Fruit fly (Drosophila melanogaster) whole organism, prepupa: ENCODE measurements around the gene CG12535.

Experiments
- Blimp-1 ChIP-seq: fragments of 200-800 bp; sonication (Bioruptor generic); optimal IDR thresholded peaks from 3 replicates; lab custom pipeline; 2017; ENCODE audit warnings: missing biosample characterization, missing genetic modification characterization, mild to moderate bottlenecking, moderate library complexity, missing genetic modification reagents
- CG11294 ChIP-seq: fragments of 200-800 bp; sonication (Bioruptor generic); IDR thresholded peaks from 2 replicates; pipeline ENCODE4 v1.3.6; 2022; ENCODE audit warnings: missing biosample characterization, missing genetic modification characterization
- CG11902 ChIP-seq: fragments of 200-800 bp; sonication (Bioruptor generic); optimal IDR thresholded peaks from 3 replicates; lab custom pipeline; 2016; ENCODE audit warnings: missing biosample characterization, missing genetic modification characterization
- CG1621 ChIP-seq: fragments of 200-800 bp; sonication (Bioruptor generic); optimal IDR thresholded peaks from 3 replicates; lab custom pipeline; 2018; ENCODE audit warnings: missing biosample characterization, mild to moderate bottlenecking, missing genetic modification characterization
- CG16779 ChIP-seq: fragments of 200-800 bp; sonication (Bioruptor generic); optimal IDR thresholded peaks from 3 replicates; lab custom pipeline; 2017; ENCODE audit warnings: missing biosample characterization, mild to moderate bottlenecking, missing genetic modification characterization
- CG34406 ChIP-seq: fragments of 200-800 bp; sonication (Bioruptor generic); optimal IDR thresholded peaks from 3 replicates; lab custom pipeline; 2016; ENCODE audit warnings: missing biosample characterization, missing genetic modification characterization
- CG4318 ChIP-seq: fragments of 200-800 bp; sonication (Bioruptor generic); optimal IDR thresholded peaks from 3 replicates; lab custom pipeline; 2017; ENCODE audit warnings: missing biosample characterization, mild to moderate bottlenecking, missing genetic modification characterization
- CG6163 ChIP-seq: fragments of 200-800 bp; sonication (Bioruptor generic); IDR thresholded peaks from 3 replicates; pipeline ENCODE4 v1.3.6; 2022; ENCODE audit warnings: missing biosample characterization, missing genetic modification characterization
- CG6276 ChIP-seq: fragments of 200-800 bp; sonication (Bioruptor generic); optimal IDR thresholded peaks from 2 replicates; lab custom pipeline; 2017; ENCODE audit warnings: missing biosample characterization, mild to moderate bottlenecking, missing genetic modification characterization
- CG6808 ChIP-seq: fragments of 200-800 bp; sonication (Bioruptor generic); optimal IDR thresholded peaks from 3 replicates; lab custom pipeline; 2017; ENCODE audit warnings: missing biosample characterization, missing genetic modification characterization, mild to moderate bottlenecking, moderate library complexity, missing genetic modification reagents
- CG8119 ChIP-seq: fragments of 200-800 bp; sonication (Bioruptor generic); IDR thresholded peaks from 3 replicates; pipeline ENCODE4 v1.3.6; 2022; ENCODE audit warnings: missing biosample characterization, missing genetic modification characterization
- CG8319 ChIP-seq: fragments of 200-800 bp; sonication (Bioruptor generic); optimal IDR thresholded peaks from 3 replicates; lab custom pipeline; 2016; ENCODE audit warnings: missing biosample characterization, missing genetic modification characterization
- CG8632 ChIP-seq: fragments of 200-800 bp; sonication (Bioruptor generic); optimal IDR thresholded peaks from 3 replicates; lab custom pipeline; 2016; ENCODE audit warnings: missing biosample characterization, missing genetic modification characterization
- CG9139 ChIP-seq: fragments of 200-800 bp; sonication (Bioruptor generic); optimal IDR thresholded peaks from 3 replicates; lab custom pipeline; 2017; ENCODE audit warnings: missing biosample characterization, mild to moderate bottlenecking, missing genetic modification characterization
- Eip75B ChIP-seq: fragments of 200-800 bp; sonication (Bioruptor generic); optimal IDR thresholded peaks from 3 replicates; lab custom pipeline; 2016; ENCODE audit warnings: missing biosample characterization, missing genetic modification characterization
- Eip78C ChIP-seq: fragments of 200-800 bp; sonication (Bioruptor generic); peaks from one replicate; lab custom pipeline; 2016; ENCODE audit warnings: missing biosample characterization, missing genetic modification characterization
- Eip93F ChIP-seq: fragments of 200-800 bp; sonication (Bioruptor generic); optimal IDR thresholded peaks from 2 replicates; lab custom pipeline; 2016; ENCODE audit warnings: missing biosample characterization, mild to moderate bottlenecking, missing genetic modification characterization
- Ets21C ChIP-seq: fragments of 200-800 bp; sonication (Bioruptor generic); optimal IDR thresholded peaks from 3 replicates; lab custom pipeline; 2016; ENCODE audit warnings: missing biosample characterization, missing genetic modification characterization
- Hr39 ChIP-seq: fragments of 200-800 bp; sonication (Bioruptor generic); optimal IDR thresholded peaks from 2 replicates; lab custom pipeline; 2016; ENCODE audit warnings: missing biosample characterization, missing genetic modification characterization
- Hr4 ChIP-seq: fragments of 200-800 bp; sonication (Bioruptor generic); optimal IDR thresholded peaks from 3 replicates; lab custom pipeline; 2016; ENCODE audit warnings: missing biosample characterization, missing genetic modification characterization
- Met ChIP-seq: fragments of 200-800 bp; sonication (Bioruptor generic); optimal IDR thresholded peaks from 3 replicates; lab custom pipeline; 2016; ENCODE audit warnings: missing biosample characterization, missing genetic modification characterization
- Smox ChIP-seq: fragments of 200-800 bp; sonication (Bioruptor generic); optimal IDR thresholded peaks from 3 replicates; lab custom pipeline; 2016; ENCODE audit warnings: missing biosample characterization, missing genetic modification characterization
- Sox102F ChIP-seq: fragments of 200-800 bp; sonication (Bioruptor generic); optimal IDR thresholded peaks from 2 replicates; lab custom pipeline; 2016; ENCODE audit warnings: missing biosample characterization, mild to moderate bottlenecking, missing genetic modification characterization
- achi ChIP-seq: fragments of 200-800 bp; sonication (Bioruptor generic); optimal IDR thresholded peaks from 3 replicates; lab custom pipeline; 2016; ENCODE audit warnings: missing biosample characterization, missing genetic modification characterization
- acj6 ChIP-seq: fragments of 200-800 bp; sonication (Bioruptor generic); optimal IDR thresholded peaks from 3 replicates; lab custom pipeline; 2016; ENCODE audit warnings: missing biosample characterization, missing genetic modification characterization
- cyc ChIP-seq: fragments of 200-800 bp; sonication (Bioruptor generic); optimal IDR thresholded peaks from 3 replicates; lab custom pipeline; 2016; ENCODE audit warnings: missing biosample characterization, missing genetic modification characterization
- dac ChIP-seq: fragments of 200-800 bp; sonication (Bioruptor generic); optimal IDR thresholded peaks from 2 replicates; lab custom pipeline; 2017; ENCODE audit warnings: missing biosample characterization, mild to moderate bottlenecking, missing genetic modification characterization
- dsx ChIP-seq: fragments of 200-800 bp; optimal IDR thresholded peaks from 3 replicates; lab custom pipeline; 2019; ENCODE audit warnings: missing biosample characterization, mild to moderate bottlenecking, missing genetic modification characterization, moderate library complexity; ENCODE audit not compliant: poor library complexity, severe bottlenecking
- eg ChIP-seq: fragments of 200-800 bp; sonication (Bioruptor generic); IDR thresholded peaks from 3 replicates; pipeline ENCODE4 v1.3.6; 2022; ENCODE audit warnings: missing biosample characterization, missing genetic modification characterization
- esn ChIP-seq: fragments of 200-800 bp; sonication (Bioruptor generic); optimal IDR thresholded peaks from 2 replicates; lab custom pipeline; 2016; ENCODE audit warnings: missing biosample characterization, mild to moderate bottlenecking, missing genetic modification characterization, moderate library complexity
- fd59A ChIP-seq: fragments of 200-800 bp; sonication (Bioruptor generic); optimal IDR thresholded peaks from 2 replicates; lab custom pipeline; 2017; ENCODE audit warnings: missing biosample characterization, mild to moderate bottlenecking, missing genetic modification characterization, missing genetic modification reagents
- fkh ChIP-seq: fragments of 200-800 bp; sonication (Bioruptor generic); optimal IDR thresholded peaks from 3 replicates; lab custom pipeline; 2017; ENCODE audit warnings: missing biosample characterization, mild to moderate bottlenecking, missing genetic modification characterization, moderate library complexity
- pdm3 ChIP-seq: fragments of 200-800 bp; sonication (Bioruptor generic); optimal IDR thresholded peaks from 3 replicates; lab custom pipeline; 2016; ENCODE audit warnings: missing biosample characterization, missing genetic modification characterization
- salr ChIP-seq, 2 experiments: fragments of 200-800 bp; sonication (Bioruptor generic); optimal IDR thresholded peaks; 3 replicates each; lab custom pipeline; 2016 to 2018; ENCODE audit warnings: missing biosample characterization in 2 of 2, missing genetic modification characterization in 2 of 2, mild to moderate bottlenecking in 1 of 2
- svp ChIP-seq: fragments of 200-800 bp; sonication (Bioruptor generic); peaks from one replicate; lab custom pipeline; 2016; ENCODE audit warnings: missing biosample characterization, missing genetic modification characterization
- topi ChIP-seq: fragments of 200-800 bp; sonication (Bioruptor generic); optimal IDR thresholded peaks from 3 replicates; lab custom pipeline; 2016; ENCODE audit warnings: missing biosample characterization, missing genetic modification characterization

The CG12535 gene

DNA sequence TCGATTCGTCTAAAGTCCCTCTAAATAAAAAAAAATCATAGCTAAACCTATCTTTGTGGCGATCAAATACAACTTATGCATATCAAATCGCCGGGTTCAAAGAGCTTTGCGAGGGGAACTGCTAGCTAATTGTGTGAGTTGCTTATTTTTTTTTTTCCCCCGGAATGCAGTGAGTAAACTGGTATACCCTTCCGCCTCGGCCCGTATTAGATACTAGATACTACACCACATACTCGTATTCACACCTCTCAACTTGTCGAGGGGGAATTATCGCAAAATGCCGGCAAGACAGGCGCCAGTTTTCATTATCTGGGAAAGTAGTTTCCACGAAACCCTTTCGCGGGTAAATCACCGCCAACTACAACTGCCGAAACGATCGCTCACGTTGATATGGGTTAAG, 2.6 kb downstream of the CG12535 start:
- TF ChIP-seq esn (GFP tag; lab: Kevin White, UChicago) (no peak), Ets21C (GFP tag; lab: Kevin White, UChicago) (no peak), CG11902 (no peak), CG9139 (GFP tag; lab: Kevin White, UChicago) (no peak), CG8632 (GFP tag; lab: Kevin White, UChicago) (no peak), CG4318 (GFP tag; lab: Kevin White, UChicago) (no peak), CG8319 (no peak), pdm3 (GFP tag; lab: Kevin White, UChicago) (no peak), Eip75B (GFP tag; lab: Kevin White, UChicago) (no peak), Eip93F (GFP tag; lab: Kevin White, UChicago) (no peak), svp (GFP tag; lab: Kevin White, UChicago) (no peak), CG6808 (GFP tag; lab: Kevin White, UChicago) (no peak), CG34406 (no peak), Hr4 (GFP tag; lab: Kevin White, UChicago) (no peak), eg (GFP tag; lab: Robert Waterston, UW) (no peak)
- TF ChIP-seq, all 60 proteins: peak for 0

DNA sequence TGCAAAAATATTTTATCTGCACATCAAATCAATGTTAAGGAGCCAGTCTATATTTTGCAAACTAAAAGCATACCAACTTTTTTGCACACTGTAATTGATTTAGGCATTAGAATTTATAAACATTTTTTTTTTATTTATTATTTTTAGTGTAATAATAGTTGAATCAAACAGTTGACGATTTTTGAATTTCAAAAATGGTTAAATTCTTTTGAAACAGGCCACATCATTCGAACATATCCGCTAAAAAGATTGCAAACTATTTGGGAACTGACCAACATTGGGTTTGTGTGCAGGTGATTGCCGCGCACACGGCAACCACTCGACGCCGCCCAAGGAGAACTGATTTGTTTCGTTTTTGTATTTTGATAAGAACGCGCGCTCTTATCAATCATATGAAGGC, 3.9 kb downstream of the CG12535 start:
- TF ChIP-seq esn (GFP tag; lab: Kevin White, UChicago): no peak
- no peak for TF ChIP-seq CG11294 (GFP tag; lab: Robert Waterston, UW)
- TF ChIP-seq fd59A (GFP tag; lab: Kevin White, UChicago): no peak
- peak; percentile 15 for TF ChIP-seq Blimp-1
- TF ChIP-seq Ets21C (GFP tag; lab: Kevin White, UChicago): no peak
- no peak for TF ChIP-seq achi (GFP tag; lab: Kevin White, UChicago)
- peak; percentile 1 for TF ChIP-seq Smox (GFP tag; lab: Kevin White, UChicago)
- TF ChIP-seq Met (GFP tag; lab: Kevin White, UChicago): peak; percentile 16
- no peak for TF ChIP-seq CG9139 (GFP tag; lab: Kevin White, UChicago)
- peak; percentile 54 for TF ChIP-seq svp (GFP tag; lab: Kevin White, UChicago)
- TF ChIP-seq CG16779 (tag; lab: Kevin White, UChicago): no peak
- no peak for TF ChIP-seq acj6 (GFP tag; lab: Kevin White, UChicago)
- no peak for TF ChIP-seq Sox102F (GFP tag; lab: Kevin White, UChicago)
- no peak for TF ChIP-seq dsx (GFP tag; lab: Kevin White, UChicago)
- peak; percentile 17 for TF ChIP-seq cyc (GFP tag; lab: Kevin White, UChicago)
- TF ChIP-seq CG34406: no peak
- peak; percentile 15 for TF ChIP-seq topi

DNA sequence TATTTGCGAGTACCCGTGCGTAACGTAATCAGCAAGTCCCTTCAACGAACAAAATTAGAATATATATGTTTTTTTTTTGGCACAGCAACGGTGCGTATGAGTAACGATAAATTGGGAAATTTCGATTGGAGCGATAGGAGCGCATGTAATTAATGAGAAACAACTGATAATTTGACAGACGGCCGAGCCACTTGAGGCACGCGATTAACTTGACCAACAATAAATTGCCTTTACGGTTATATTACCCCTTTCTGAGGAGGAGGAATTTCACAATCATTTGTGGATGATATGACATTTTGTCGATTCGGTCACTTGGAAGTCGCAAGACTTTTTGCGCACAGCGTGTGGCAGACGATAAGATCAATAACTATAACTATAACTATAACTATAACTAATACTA, 4.8 kb downstream of the CG12535 start:
- TF ChIP-seq CG6163 (GFP tag; lab: Robert Waterston, UW) (0 out of 3 replicates have a peak, but pooled peaks have one; percentile 12), fkh (GFP tag; lab: Kevin White, UChicago) (no peak)

DNA sequence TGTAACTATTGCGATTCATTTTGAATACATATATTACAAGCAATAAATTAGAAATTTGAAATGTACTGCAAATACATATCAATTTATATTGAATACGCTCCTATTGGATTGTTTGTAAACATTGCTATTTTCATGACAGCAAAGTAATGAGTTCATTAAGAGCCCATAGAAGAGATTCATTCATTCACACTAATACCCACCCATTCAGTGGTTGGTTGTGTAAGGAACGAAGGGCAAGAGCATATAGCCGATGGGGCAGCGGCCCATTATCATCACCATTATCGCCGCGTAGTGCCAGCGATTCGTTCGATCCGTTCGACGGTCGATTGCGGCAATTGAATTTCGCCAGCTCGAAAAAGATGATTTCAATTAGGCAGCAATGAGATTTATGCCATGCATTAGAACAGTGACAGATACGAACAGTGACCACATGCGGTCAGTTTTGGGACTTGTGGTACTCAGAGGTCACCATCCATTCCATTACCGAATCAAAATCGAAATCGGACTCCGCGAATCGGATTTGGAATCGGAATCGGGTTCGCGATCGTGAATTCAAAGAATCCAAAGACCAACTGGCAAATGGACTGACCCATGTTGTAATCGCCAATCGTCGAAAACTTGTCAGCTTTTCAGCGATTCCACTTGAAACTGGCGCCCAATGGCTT, 6.1 kb downstream of the CG12535 start:
- TF ChIP-seq salr (GFP tag; optimal IDR thresholded peaks at IDR 0.05; lab: Kevin White, UChicago) (no peak), CG1621 (tag; lab: Kevin White, UChicago) (no peak)

DNA sequence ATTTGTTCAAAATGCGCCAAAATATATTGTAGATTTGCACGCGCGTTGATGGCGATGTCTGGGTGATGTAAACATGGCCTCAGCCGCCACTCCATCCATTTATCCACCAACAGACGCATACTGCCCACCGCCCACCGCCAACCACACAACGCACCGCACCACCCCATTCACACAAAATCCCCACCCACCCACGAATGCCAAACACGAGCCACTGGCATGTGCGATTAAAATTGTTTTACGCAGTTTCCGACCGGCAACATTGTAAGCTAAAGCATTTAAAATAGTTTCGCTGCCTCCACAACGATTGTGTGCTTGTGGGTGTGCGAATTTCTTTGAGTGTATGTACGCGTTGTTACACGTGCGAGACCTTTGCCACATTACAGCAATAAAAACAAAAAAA, 8.2 kb downstream of the CG12535 start:
- TF ChIP-seq CG8119: peak; percentile 29; the same call in 1 of the 3 replicates
- peak; percentile 27 for TF ChIP-seq CG6276 (GFP tag; lab: Kevin White, UChicago)
- no peak for TF ChIP-seq CG11294 (GFP tag; lab: Robert Waterston, UW)
- TF ChIP-seq eg (GFP tag; lab: Robert Waterston, UW): 0 out of 3 replicates have a peak, but pooled peaks have one; percentile 32
- no peak for TF ChIP-seq cyc (GFP tag; lab: Kevin White, UChicago)
- TF ChIP-seq Hr39 (GFP tag; lab: Kevin White, UChicago): no peak
- TF ChIP-seq Eip78C (GFP tag; lab: Kevin White, UChicago): no peak
- no peak for TF ChIP-seq dac (GFP tag; lab: Kevin White, UChicago)
- TF ChIP-seq Eip93F (GFP tag; lab: Kevin White, UChicago): no peak
- TF ChIP-seq CG8632 (GFP tag; lab: Kevin White, UChicago): no peak
- TF ChIP-seq dsx (GFP tag; lab: Kevin White, UChicago): peak; percentile 76
- no peak for TF ChIP-seq Sox102F (GFP tag; lab: Kevin White, UChicago)
